Worm (Caenorhabditis elegans) whole organism, mixed stage, embryonic: Measurements from ENCODE around the gene fkb-1.

ENCODE experiments used
- M03D4.4 ChIP-seq: sonication (generic microtip); optimal IDR thresholded peaks from 2 replicates; lab custom pipeline; 2017; ENCODE audit warnings: mild to moderate bottlenecking, missing genetic modification characterization, missing compliant biosample characterization
- bed-3 ChIP-seq: fragments of 200-800 bp; sonication (Bioruptor generic); optimal IDR thresholded peaks from 3 replicates; lab custom pipeline; 2018; ENCODE audit warnings: mild to moderate bottlenecking, missing genetic modification characterization, moderate library complexity, missing compliant biosample characterization
- blmp-1 ChIP-seq: fragments of 150-350 bp; optimal IDR thresholded peaks from 2 replicates; lab custom pipeline; 2014; ENCODE audit warnings: missing biosample characterization, missing genetic modification characterization
- ceh-39 ChIP-seq: fragments of 150-350 bp; optimal IDR thresholded peaks from 2 replicates; lab custom pipeline; 2014; ENCODE audit warnings: missing biosample characterization, missing genetic modification characterization
- ceh-43 ChIP-seq: fragments of 200-800 bp; sonication (Bioruptor generic); optimal IDR thresholded peaks from 2 replicates; lab custom pipeline; 2018; ENCODE audit warnings: mild to moderate bottlenecking, missing genetic modification characterization, moderate library complexity, missing compliant biosample characterization
- ceh-83 ChIP-seq: fragments of 200-800 bp; sonication (Bioruptor generic); optimal IDR thresholded peaks from 2 replicates; lab custom pipeline; 2018; ENCODE audit warnings: mild to moderate bottlenecking, missing genetic modification characterization, missing compliant biosample characterization
- ces-1 ChIP-seq: fragments of 150-350 bp; optimal IDR thresholded peaks from 2 replicates; lab custom pipeline; 2014; ENCODE audit warnings: missing biosample characterization, missing genetic modification reagents, missing genetic modification characterization
- cnd-1 ChIP-seq: fragments of 200-800 bp; sonication (Bioruptor generic); optimal IDR thresholded peaks from 2 replicates; lab custom pipeline; 2018; ENCODE audit warnings: mild to moderate bottlenecking, missing genetic modification characterization, missing compliant biosample characterization
- drap-1 ChIP-seq: fragments of 200-800 bp; sonication (Bioruptor generic); optimal IDR thresholded peaks from 3 replicates; lab custom pipeline; 2018; ENCODE audit warnings: mild to moderate bottlenecking, missing genetic modification characterization, missing compliant biosample characterization
- elt-1 ChIP-seq: sonication (generic microtip); optimal IDR thresholded peaks from 2 replicates; lab custom pipeline; 2017; ENCODE audit warnings: missing genetic modification characterization, mild to moderate bottlenecking, missing compliant biosample characterization, antibody characterized with exemption, moderate library complexity, borderline replicate concordance; ENCODE audit not compliant: insufficient read depth
- elt-3 ChIP-seq: fragments of 150-350 bp; optimal IDR thresholded peaks from 2 replicates; lab custom pipeline; 2014; ENCODE audit warnings: missing biosample characterization, missing genetic modification characterization
- flh-1 ChIP-seq: fragments of 200-800 bp; sonication (Bioruptor generic); optimal IDR thresholded peaks from 2 replicates; lab custom pipeline; 2018; ENCODE audit warnings: mild to moderate bottlenecking, missing genetic modification characterization, moderate library complexity, missing compliant biosample characterization
- ham-2 ChIP-seq: fragments of 200-800 bp; sonication (Bioruptor generic); optimal IDR thresholded peaks from 2 replicates; lab custom pipeline; 2018; ENCODE audit warnings: mild to moderate bottlenecking, missing genetic modification characterization, missing compliant biosample characterization
- hlh-1 ChIP-seq: fragments of 150-350 bp; optimal IDR thresholded peaks from 2 replicates; lab custom pipeline; 2014; ENCODE audit warnings: missing biosample characterization, missing genetic modification reagents, missing genetic modification characterization
- lin-13 ChIP-seq: fragments of 150-350 bp; optimal IDR thresholded peaks from 2 replicates; lab custom pipeline; 2014; ENCODE audit warnings: missing biosample characterization, missing genetic modification characterization
- lin-32 ChIP-seq: fragments of 200-800 bp; sonication (Bioruptor generic); optimal IDR thresholded peaks from 2 replicates; lab custom pipeline; 2018; ENCODE audit warnings: mild to moderate bottlenecking, missing genetic modification characterization, missing compliant biosample characterization
- lsy-2 ChIP-seq: fragments of 150-350 bp; optimal IDR thresholded peaks from 2 replicates; lab custom pipeline; 2014; ENCODE audit warnings: missing biosample characterization, missing genetic modification characterization
- mab-5 ChIP-seq: fragments of 150-350 bp; optimal IDR thresholded peaks from 2 replicates; lab custom pipeline; 2014; ENCODE audit warnings: missing biosample characterization, missing genetic modification characterization
- mep-1 ChIP-seq: fragments of 150-350 bp; optimal IDR thresholded peaks from 2 replicates; lab custom pipeline; 2017; ENCODE audit warnings: missing biosample characterization, missing genetic modification reagents, missing genetic modification characterization, inconsistent platforms
- mls-2 ChIP-seq: sonication (generic microtip); optimal IDR thresholded peaks from 2 replicates; lab custom pipeline; 2016; ENCODE audit warnings: mild to moderate bottlenecking, missing genetic modification characterization, moderate library complexity, missing compliant biosample characterization
- nhr-12 ChIP-seq: fragments of 150-350 bp; optimal IDR thresholded peaks from 2 replicates; lab custom pipeline; 2014; ENCODE audit warnings: missing biosample characterization, missing genetic modification characterization
- nhr-2 ChIP-seq: fragments of 150-350 bp; optimal IDR thresholded peaks from 2 replicates; lab custom pipeline; 2014; ENCODE audit warnings: missing biosample characterization, missing genetic modification characterization
- nhr-237 ChIP-seq: fragments of 150-350 bp; optimal IDR thresholded peaks from 2 replicates; lab custom pipeline; 2014; ENCODE audit warnings: missing biosample characterization, missing genetic modification characterization
- nhr-28 ChIP-seq: fragments of 150-350 bp; optimal IDR thresholded peaks from 2 replicates; lab custom pipeline; 2014; ENCODE audit warnings: missing biosample characterization, missing genetic modification characterization
- nhr-76 ChIP-seq: sonication (generic microtip); optimal IDR thresholded peaks from 2 replicates; lab custom pipeline; 2017; ENCODE audit warnings: missing biosample characterization, missing genetic modification characterization
- pha-4 ChIP-seq: fragments of 150-350 bp; optimal IDR thresholded peaks from 2 replicates; lab custom pipeline; 2018; ENCODE audit warnings: missing biosample characterization, missing genetic modification reagents, missing genetic modification characterization
- sem-2 ChIP-seq: fragments of 200-800 bp; sonication (Bioruptor generic); optimal IDR thresholded peaks from 2 replicates; lab custom pipeline; 2018; ENCODE audit warnings: mild to moderate bottlenecking, missing genetic modification characterization, missing compliant biosample characterization
- snpc-4 ChIP-seq: fragments of 150-350 bp; optimal IDR thresholded peaks from 2 replicates; lab custom pipeline; 2014; ENCODE audit warnings: missing biosample characterization, missing genetic modification characterization
- sptf-1 ChIP-seq: sonication (generic microtip); optimal IDR thresholded peaks from 2 replicates; lab custom pipeline; 2017; ENCODE audit warnings: mild to moderate bottlenecking, missing genetic modification characterization, moderate library complexity, missing compliant biosample characterization
- tbx-8 ChIP-seq: fragments of 200-800 bp; sonication (Bioruptor generic); optimal IDR thresholded peaks from 2 replicates; lab custom pipeline; 2018; ENCODE audit warnings: mild to moderate bottlenecking, missing genetic modification characterization, moderate library complexity, missing compliant biosample characterization
- unc-120 ChIP-seq: sonication (generic microtip); optimal IDR thresholded peaks from 2 replicates; lab custom pipeline; 2017; ENCODE audit warnings: missing genetic modification characterization, missing compliant biosample characterization; ENCODE audit not compliant: poor library complexity, severe bottlenecking
- unc-39 ChIP-seq: fragments of 150-350 bp; optimal IDR thresholded peaks from 2 replicates; lab custom pipeline; 2014; ENCODE audit warnings: missing biosample characterization, missing genetic modification characterization
- unc-62 ChIP-seq: fragments of 150-350 bp; optimal IDR thresholded peaks from 2 replicates; lab custom pipeline; 2014; ENCODE audit warnings: missing biosample characterization, missing genetic modification reagents, missing genetic modification characterization
- zip-8 ChIP-seq: fragments of 150-350 bp; optimal IDR thresholded peaks from 2 replicates; lab custom pipeline; 2014; ENCODE audit warnings: missing biosample characterization, missing genetic modification characterization
- ztf-11 ChIP-seq: fragments of 150-350 bp; optimal IDR thresholded peaks from 2 replicates; lab custom pipeline; 2014; ENCODE audit warnings: missing biosample characterization, missing genetic modification characterization

fkb-1 gene

DNA sequence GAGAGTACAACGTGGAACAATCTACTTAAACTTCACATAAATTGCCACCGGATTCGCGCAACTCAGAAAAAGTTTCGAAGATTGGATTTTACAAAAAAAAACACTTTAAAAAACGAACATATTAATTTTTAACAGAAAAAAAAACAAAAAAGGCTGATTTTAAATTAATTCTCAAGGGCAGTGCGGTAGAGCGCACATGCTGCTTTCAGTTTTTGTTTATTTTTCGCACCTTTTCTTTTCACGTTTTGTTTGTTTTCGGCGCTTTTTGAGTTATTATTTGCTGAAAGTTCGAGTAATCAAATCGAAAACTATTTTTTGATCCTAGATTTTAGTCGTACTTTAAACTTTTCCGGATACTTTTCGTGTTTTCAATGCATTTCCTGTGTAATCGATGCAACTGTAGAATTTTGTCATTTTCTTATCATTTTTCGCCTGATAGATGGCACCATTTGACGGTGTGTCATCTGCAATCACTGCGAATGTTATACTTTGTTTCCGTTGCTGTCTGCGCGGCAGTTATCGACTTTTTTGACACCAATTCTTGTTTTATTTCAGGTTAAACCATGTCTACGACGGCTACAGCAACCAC lies 16.3 kb upstream of the fkb-1 start, which contains the start of gene F13H10.8:
TSS of gene F13H10.8 (plus strand) at position 556 of the 589 bp plus-strand sequence.
- TF ChIP-seq ces-1 (GFP tag; lab: Kevin White, UChicago) (peak; percentile 76), lsy-2 (tag; lab: Kevin White, UChicago) (peak; percentile 7), nhr-76 (tag; lab: Kevin White, UChicago) (no peak), mep-1 (tag; lab: Kevin White, UChicago) (peak; percentile 38)

DNA sequence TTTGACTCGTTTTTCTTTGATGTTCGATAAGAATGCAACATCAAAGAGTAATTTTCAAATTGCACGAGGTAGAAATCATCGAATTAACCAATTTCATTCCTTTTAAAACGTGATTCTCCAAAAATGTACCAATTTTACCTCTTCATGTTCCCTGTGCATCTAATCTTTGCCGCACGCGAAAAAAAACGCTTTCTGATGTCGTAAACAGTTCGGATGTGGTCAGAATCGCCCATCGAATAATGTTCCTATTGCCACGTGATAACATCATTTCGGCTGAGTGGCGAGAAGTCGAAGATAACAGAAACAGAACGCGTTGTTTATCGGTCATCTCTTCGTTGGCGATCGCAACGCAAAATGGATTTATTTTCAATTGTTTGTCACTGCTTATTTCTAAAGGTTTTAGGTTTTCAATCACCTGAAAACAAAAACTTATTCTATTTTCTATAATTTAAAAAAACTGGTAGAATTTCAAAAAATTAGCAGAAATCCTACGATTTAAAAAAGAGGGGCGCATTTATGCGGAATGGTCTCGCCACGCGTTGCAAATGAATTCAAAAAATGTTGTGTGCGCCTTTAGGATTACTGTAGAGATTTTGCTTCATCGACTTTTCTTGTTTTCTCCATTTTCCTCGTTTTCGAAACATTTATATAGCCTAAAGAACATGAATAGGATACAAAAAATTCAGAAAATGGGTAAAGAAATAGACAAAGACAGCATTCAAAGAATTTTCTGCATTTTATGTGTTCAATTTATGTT lies 14.7 kb upstream of the fkb-1 start, which contains the start of gene mogs-1:
TSS of gene mogs-1 (minus strand) at position 417 of the 757 bp plus-strand sequence.
- TF ChIP-seq hlh-1 (tag; lab: Kevin White, UChicago) (no peak), elt-1 (tag; lab: Kevin White, UChicago) (peak; percentile 47), flh-1 (GFP tag; lab: Kevin White, UChicago) (no peak)

ce11 chrIV:11022303-11022702 lies 14.1 kb upstream of the fkb-1 start, which contains the start of gene alh-3:
Gene alh-3, plus strand, starts transcription at chrIV:11022603.
- no peak for TF ChIP-seq unc-120 (tag; lab: Kevin White, UChicago)
- no peak for TF ChIP-seq elt-1 (tag; lab: Kevin White, UChicago)
- no peak for TF ChIP-seq ham-2 (GFP tag; lab: Kevin White, UChicago)
- no peak for TF ChIP-seq ceh-43 (GFP tag; lab: Kevin White, UChicago)
- no peak for TF ChIP-seq elt-3 (tag; lab: Kevin White, UChicago)
- no peak for TF ChIP-seq ztf-11
- TF ChIP-seq cnd-1 (tag; lab: Kevin White, UChicago): no peak
- no peak for TF ChIP-seq unc-39 (tag; lab: Kevin White, UChicago)
- TF ChIP-seq unc-62 (GFP tag; lab: Kevin White, UChicago): no peak
- TF ChIP-seq ceh-83 (GFP tag; lab: Kevin White, UChicago): no peak

- TF ChIP-seq ceh-39 (tag; lab: Kevin White, UChicago) (peak; percentile 89), sem-2 (peak; percentile 98), M03D4.4 (tag; lab: Kevin White, UChicago) (peak; percentile 99), cnd-1 (tag; lab: Kevin White, UChicago) (peak; percentile 99), tbx-8 (GFP tag; lab: Kevin White, UChicago) (peak; percentile 98), snpc-4 (tag; lab: Kevin White, UChicago) (no peak), mls-2 (peak; percentile 100), zip-8 (tag; lab: Kevin White, UChicago) (no peak), hlh-1 (tag; lab: Kevin White, UChicago) (peak; percentile 79), nhr-12 (tag; lab: Kevin White, UChicago) (peak; percentile 97), flh-1 (GFP tag; lab: Kevin White, UChicago) (peak; percentile 95), ztf-11 (peak; percentile 93), ceh-43 (GFP tag; lab: Kevin White, UChicago) (peak; percentile 96), blmp-1 (tag; lab: Kevin White, UChicago) (no peak), unc-120 (tag; lab: Kevin White, UChicago) (peak; percentile 99), elt-3 (tag; lab: Kevin White, UChicago) (peak; percentile 5), mep-1 (tag; lab: Kevin White, UChicago) (peak; percentile 96), sptf-1 (tag; lab: Kevin White, UChicago) (peak; percentile 99), unc-39 (tag; lab: Kevin White, UChicago) (peak; percentile 88), lin-32 (GFP tag; lab: Kevin White, UChicago) (peak; percentile 98), bed-3 (GFP tag; lab: Kevin White, UChicago) (peak; percentile 95), lin-13 (tag; lab: Kevin White, UChicago) (peak; percentile 91), nhr-2 (tag; lab: Kevin White, UChicago) (peak; percentile 87), ceh-83 (GFP tag; lab: Kevin White, UChicago) (peak; percentile 100), pha-4 (tag; lab: Kevin White, UChicago) (peak; percentile 93), nhr-237 (tag; lab: Kevin White, UChicago) (no peak), elt-1 (tag; lab: Kevin White, UChicago) (peak; percentile 2), ces-1 (GFP tag; lab: Kevin White, UChicago) (peak; percentile 58), mab-5 (peak; percentile 76), lsy-2 (tag; lab: Kevin White, UChicago) (peak; percentile 48), nhr-28 (tag; lab: Kevin White, UChicago) (peak; percentile 84), drap-1 (GFP tag; lab: Kevin White, UChicago) (peak; percentile 99), ham-2 (GFP tag; lab: Kevin White, UChicago) (peak; percentile 95), nhr-76 (tag; lab: Kevin White, UChicago) (peak; percentile 76), unc-62 (GFP tag; lab: Kevin White, UChicago) (peak; percentile 88)
These were observed 10.4 kb upstream of the fkb-1 start for ce11 chrIV:11025941-11026340.
